Worm (Caenorhabditis elegans): ENCODE results near the gene C07G2.5.

The C07G2.5 gene

DNA sequence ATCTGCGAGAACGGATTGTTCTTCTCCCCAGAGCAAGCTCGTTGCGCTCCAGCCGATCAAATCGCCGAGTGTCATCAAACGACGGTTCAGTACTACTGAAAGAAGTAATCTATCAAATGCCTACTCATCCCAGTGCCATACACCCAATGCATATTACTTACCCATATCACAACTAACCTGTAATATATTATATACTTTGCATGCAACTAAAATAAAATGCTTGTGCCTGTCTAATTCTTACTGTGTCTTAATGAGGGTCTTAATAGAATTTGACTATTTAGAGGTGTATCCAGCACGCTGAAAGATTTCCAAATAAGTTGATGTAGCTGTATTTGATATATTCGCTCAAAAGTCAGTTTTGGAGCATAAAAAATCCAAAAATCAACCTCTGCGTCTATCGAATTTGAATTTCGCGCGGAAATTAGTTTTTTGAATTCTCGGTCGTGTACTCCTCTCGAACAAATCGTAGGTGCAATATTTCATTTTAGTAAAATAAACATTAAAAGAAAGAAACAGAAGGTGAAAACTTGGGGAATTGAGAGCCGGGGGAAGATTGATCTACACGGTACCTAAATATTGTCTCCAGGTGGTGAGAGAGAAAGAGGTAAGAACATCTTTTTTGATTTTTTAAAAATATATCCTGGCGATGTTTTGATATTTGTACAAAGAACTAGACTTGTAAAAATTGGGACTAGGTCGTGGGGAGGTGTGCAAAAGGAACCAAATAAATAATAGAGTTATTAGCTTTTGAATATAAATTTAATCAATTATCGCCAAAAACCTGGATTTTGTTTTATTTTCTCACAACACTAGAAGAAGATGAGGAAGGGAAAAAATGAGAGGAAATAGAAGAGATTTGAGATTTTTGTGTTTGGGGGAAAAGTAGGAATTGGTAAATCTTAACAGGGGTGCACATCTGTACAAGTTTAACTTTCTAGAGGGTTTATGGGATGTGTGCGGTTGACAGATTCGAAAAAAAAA, 7.4 kb downstream of the C07G2.5 start:
- TF ChIP-seq sdz-12 (GFP tag; optimal IDR thresholded peaks at IDR 0.05): peak; percentile 23
- TF ChIP-seq Y105C5A.15 (GFP tag; IDR thresholded peaks at IDR 0.05): no peak
- no peak for TF ChIP-seq dmd-9 (GFP tag; IDR thresholded peaks at IDR 0.05)
- TF ChIP-seq F10B5.3 (tag; optimal IDR thresholded peaks at IDR 0.05): no peak
- TF ChIP-seq vab-7 (GFP tag; IDR thresholded peaks at IDR 0.05): peak; percentile 32; the same call in 1 of the 2 replicates
- TF ChIP-seq ctbp-1 (GFP tag; IDR thresholded peaks at IDR 0.05): no peak
- TF ChIP-seq madf-5 (GFP tag; IDR thresholded peaks at IDR 0.05): 0 out of 4 replicates have a peak, but pooled peaks of 1 of the 2 experiments have one; percentile 4
- TF ChIP-seq lsy-2 (tag; optimal IDR thresholded peaks at IDR 0.05): peak; percentile 36 to 43
- no peak for TF ChIP-seq madf-9 (GFP tag; conservative IDR thresholded peaks at IDR 0.05)
- TF ChIP-seq nhr-11 (tag; optimal IDR thresholded peaks at IDR 0.05): no peak
- peak; percentile 68 for TF ChIP-seq nhr-111 (GFP tag; optimal IDR thresholded peaks at IDR 0.05)
- peak; percentile 75 for TF ChIP-seq aha-1 (tag)
- TF ChIP-seq saeg-2 (GFP tag; IDR thresholded peaks at IDR 0.05): no peak
- TF ChIP-seq ama-1 (optimal IDR thresholded peaks at IDR 0.05): peak; percentile 71
- TF ChIP-seq lin-13 (GFP tag; optimal IDR thresholded peaks at IDR 0.05): no peak
- peak; percentile 44 for TF ChIP-seq mes-2 (tag; optimal IDR thresholded peaks at IDR 0.05; ENCODE audit: poor library complexity, severe bottlenecking)
- no peak for TF ChIP-seq daf-16 (GFP tag; optimal IDR thresholded peaks at IDR 0.05)
- peak; percentile 39 for TF ChIP-seq daf-16 (tag; optimal IDR thresholded peaks at IDR 0.05)
- no peak for TF ChIP-seq egl-43 (GFP tag; IDR thresholded peaks at IDR 0.05)
- TF ChIP-seq unc-39 (tag; optimal IDR thresholded peaks at IDR 0.05): no peak
- TF ChIP-seq dve-1 (tag; optimal IDR thresholded peaks at IDR 0.05; ENCODE audit: insufficient read depth): peak; percentile 39
- no peak for TF ChIP-seq zag-1 (tag; optimal IDR thresholded peaks at IDR 0.05)
- TF ChIP-seq daf-19 (GFP tag; conservative IDR thresholded peaks at IDR 0.05): 0 out of 2 replicates have a peak, but pooled peaks have one; percentile 28
- peak; percentile 8; the same call in 1 of the 2 replicates for TF ChIP-seq snpc-1.2 (GFP tag; IDR thresholded peaks at IDR 0.05)
- peak; percentile 8 for TF ChIP-seq nhr-77 (tag; optimal IDR thresholded peaks at IDR 0.05)
- peak; percentile 2 for TF ChIP-seq ces-1 (GFP tag; optimal IDR thresholded peaks at IDR 0.05)
- TF ChIP-seq dmd-6 (GFP tag; IDR thresholded peaks at IDR 0.05): peak; percentile 6; the same call in 1 of the 2 replicates
- no peak for TF ChIP-seq mxl-3 (GFP tag; optimal IDR thresholded peaks at IDR 0.05)
- peak; percentile 33; the same call in 1 of the 2 replicates for TF ChIP-seq pha-4 (GFP tag; IDR thresholded peaks at IDR 0.05)
- TF ChIP-seq pha-4 (tag; optimal IDR thresholded peaks at IDR 0.05): no peak
- TF ChIP-seq lin-38 (GFP tag; IDR thresholded peaks at IDR 0.05): peak; percentile 53; the same call in 1 of the 2 replicates
- TF ChIP-seq Y48G9A.11 (GFP tag; IDR thresholded peaks at IDR 0.05): no peak
- TF ChIP-seq Y75B8A.6 (GFP tag; IDR thresholded peaks at IDR 0.05): peak; percentile 80; the same call in 1 of the 2 replicates
- peak; percentile 47 for TF ChIP-seq nhr-10 (tag; optimal IDR thresholded peaks at IDR 0.05)
- TF ChIP-seq spr-1 (tag; optimal IDR thresholded peaks at IDR 0.05): no peak
- no peak for TF ChIP-seq set-16 (GFP tag; IDR thresholded peaks at IDR 0.05)
- TF ChIP-seq hmg-1.1 (GFP tag; IDR thresholded peaks at IDR 0.05): no peak
- TF ChIP-seq hlh-30 (tag; optimal IDR thresholded peaks at IDR 0.05; ENCODE audit: insufficient read depth): no peak
- peak; percentile 24 for TF ChIP-seq hlh-11 (tag; optimal IDR thresholded peaks at IDR 0.05)
- no peak; the same call in 1 of the 2 replicates for TF ChIP-seq ceh-20 (GFP tag; IDR thresholded peaks at IDR 0.05)
- no peak for TF ChIP-seq dmd-8 (GFP tag; IDR thresholded peaks at IDR 0.05)
- peak; percentile 41 for TF ChIP-seq rbr-2 (tag; optimal IDR thresholded peaks at IDR 0.05)
- no peak for TF ChIP-seq attf-4 (tag; optimal IDR thresholded peaks at IDR 0.05)
- TF ChIP-seq zfp-2 (tag; optimal IDR thresholded peaks at IDR 0.05): no peak
- no peak for TF ChIP-seq skn-1 (tag; optimal IDR thresholded peaks at IDR 0.05)
- no peak for TF ChIP-seq zip-11 (GFP tag; IDR thresholded peaks at IDR 0.05)
- peak; percentile 20; the same call in 1 of the 2 replicates for TF ChIP-seq T26A8.4 (GFP tag; IDR thresholded peaks at IDR 0.05)
- TF ChIP-seq lin-15B (tag; optimal IDR thresholded peaks at IDR 0.05): no peak
- TF ChIP-seq mdt-29 (GFP tag; IDR thresholded peaks at IDR 0.05): peak; percentile 51

All from whole organism, L4 larva.